Worm (Caenorhabditis elegans) whole organism, young adult: ENCODE measurements around the gene F59A1.13.

Experiments used
- C17E4.6 ChIP-seq: fragments of 200-800 bp; sonication (Bioruptor generic); IDR thresholded peaks from 2 replicates; pipeline ENCODE4 v1.3.6; 2022; ENCODE audit warnings: missing genetic modification reagents, missing genetic modification characterization, missing compliant biosample characterization
- die-1 ChIP-seq: sonication (generic microtip); optimal IDR thresholded peaks from 2 replicates; lab custom pipeline; 2016; ENCODE audit warnings: missing genotype, mild to moderate bottlenecking, missing genetic modification characterization, missing compliant biosample characterization
- dox-1 ChIP-seq: fragments of 200-800 bp; sonication (Bioruptor generic); IDR thresholded peaks from 2 replicates; pipeline ENCODE4 v1.3.6; 2022; ENCODE audit warnings: missing genetic modification reagents, missing genetic modification characterization, missing compliant biosample characterization
- snpc-4 ChIP-seq, 5 experiments: fragments of 150-350 bp in 1 of 5; sonication (generic microtip) in 4 of 5; optimal IDR thresholded peaks; 2 replicates each; lab custom pipeline; 2014 to 2018; ENCODE audit warnings: missing genetic modification characterization in 5 of 5, missing biosample characterization in 3 of 5, antibody characterized with exemption in 2 of 5, mild to moderate bottlenecking in 2 of 5, missing compliant biosample characterization in 2 of 5, missing genotype in 2 of 5, moderate library complexity in 2 of 5, missing genetic modification reagents in 1 of 5

DNA sequence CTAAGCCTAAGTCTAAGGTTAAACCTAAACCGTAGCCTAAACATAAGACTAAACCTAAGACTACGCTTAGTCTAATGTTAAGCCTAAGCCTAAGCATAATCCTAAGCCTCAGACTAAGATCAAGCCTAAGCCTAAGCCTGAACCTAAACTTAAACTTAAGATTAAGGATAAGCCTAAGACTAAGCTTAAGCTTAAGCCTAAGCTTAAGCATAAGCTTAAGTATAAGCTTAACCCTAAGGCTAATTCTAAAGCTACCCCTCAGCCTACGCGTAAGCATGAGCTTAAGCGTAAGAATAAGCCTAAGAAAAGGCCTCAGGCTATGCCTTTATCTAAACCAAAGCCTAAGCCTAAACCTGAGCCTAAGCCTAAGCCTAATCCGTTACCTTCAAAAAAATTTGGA is 37.5 kb upstream of the F59A1.13 start:
- TF ChIP-seq snpc-4 (GFP tag; optimal IDR thresholded peaks at IDR 0.05; lab: Kevin White, UChicago): no peak
- TF ChIP-seq snpc-4 (tag; optimal IDR thresholded peaks at IDR 0.05; lab: Kevin White, UChicago): no peak
- TF ChIP-seq die-1 (tag; lab: Kevin White, UChicago): no peak
- TF ChIP-seq C17E4.6 (GFP tag; lab: Robert Waterston, UW): no peak
- TF ChIP-seq dox-1 (GFP tag; lab: Robert Waterston, UW): no peak
